Fruit fly (Drosophila melanogaster): ENCODE results near the gene IntS11.
A peak's percentile ranks its signal among the peaks of the same experiment; 100 is the strongest.

IntS11 gene

dm6 chr3R:29772795-29773331, 27.7 kb downstream of the IntS11 start (continued):
- TF ChIP-seq MTF-1 (GFP tag; optimal IDR thresholded peaks at IDR 0.05; ENCODE audit: borderline replicate concordance) (no peak), kni (GFP tag; optimal IDR thresholded peaks at IDR 0.05) (peak; percentile 82), CG33213 (GFP tag; optimal IDR thresholded peaks at IDR 0.05) (no peak), CG42726 (GFP tag; IDR thresholded peaks at IDR 0.05; ENCODE audit: partially characterized antibody) (peak; percentile 57), amos (GFP tag; IDR thresholded peaks at IDR 0.05; ENCODE audit: partially characterized antibody) (peak; percentile 29; the same call in 1 of the 2 replicates), Spps (tag; optimal IDR thresholded peaks at IDR 0.05) (no peak), CG6813 (GFP tag; optimal IDR thresholded peaks at IDR 0.05) (no peak), eyg (GFP tag; optimal IDR thresholded peaks at IDR 0.05) (no peak), onecut (GFP tag; IDR thresholded peaks at IDR 0.05) (no peak), psq (GFP tag; optimal IDR thresholded peaks at IDR 0.05) (peak; percentile 76), btn (GFP tag; optimal IDR thresholded peaks at IDR 0.05) (no peak), inv (GFP tag; IDR thresholded peaks at IDR 0.05; ENCODE audit: partially characterized antibody) (no peak; the same call in 1 of the 2 replicates), NFAT (GFP tag; IDR thresholded peaks at IDR 0.05) (peak; percentile 72), grau (tag; optimal IDR thresholded peaks at IDR 0.05) (no peak), Ssrp (tag; optimal IDR thresholded peaks at IDR 0.05) (no peak), CG16779 (GFP tag; IDR thresholded peaks at IDR 0.05) (0 out of 2 replicates have a peak, but pooled peaks have one; percentile 61), ro (GFP tag; IDR thresholded peaks at IDR 0.05) (no peak), CG10209 (GFP tag; optimal IDR thresholded peaks at IDR 0.05) (peak; percentile 6), sd (tag; optimal IDR thresholded peaks at IDR 0.05) (peak; percentile 94), dpn (GFP tag; optimal IDR thresholded peaks at IDR 0.05) (no peak), CG30020 (tag; optimal IDR thresholded peaks at IDR 0.05) (no peak), CG8478 (optimal IDR thresholded peaks at IDR 0.05) (peak; percentile 96), CG8924 (tag; optimal IDR thresholded peaks at IDR 0.05) (peak; percentile 15), Meics (GFP tag; optimal IDR thresholded peaks at IDR 0.05) (no peak), Atf6 (GFP tag; IDR thresholded peaks at IDR 0.05) (peak; percentile 69), trh (GFP tag; optimal IDR thresholded peaks at IDR 0.05) (no peak), MESR4 (GFP tag; optimal IDR thresholded peaks at IDR 0.05) (no peak), da (GFP tag; optimal IDR thresholded peaks at IDR 0.05) (no peak), hkb (optimal IDR thresholded peaks at IDR 0.05) (no peak), hkb (GFP tag; IDR thresholded peaks at IDR 0.05) (peak; percentile 44; the same call in 1 of the 2 replicates), CG7556 (GFP tag; optimal IDR thresholded peaks at IDR 0.05) (no peak), pan (optimal IDR thresholded peaks at IDR 0.05) (no peak), pan (GFP tag; optimal IDR thresholded peaks at IDR 0.05 in 1 of 2, IDR thresholded peaks at IDR 0.05 in 1 of 2) (peak in 1 of 2 experiments; percentile 45), Hr39 (optimal IDR thresholded peaks at IDR 0.05) (no peak), corto (GFP tag; optimal IDR thresholded peaks at IDR 0.05) (no peak), CG4404 (GFP tag; IDR thresholded peaks at IDR 0.05) (no peak), BEAF-32 (GFP tag; optimal IDR thresholded peaks at IDR 0.05) (no peak), CG2875 (GFP tag; optimal IDR thresholded peaks at IDR 0.05) (no peak), Bteb2 (GFP tag; optimal IDR thresholded peaks at IDR 0.05) (no peak), CG15601 (tag; optimal IDR thresholded peaks at IDR 0.05) (peak; percentile 16), E2f1 (GFP tag; IDR thresholded peaks at IDR 0.05) (no peak), CG4282 (GFP tag; optimal IDR thresholded peaks at IDR 0.05) (no peak), Dek (tag; optimal IDR thresholded peaks at IDR 0.05) (no peak), run (tag; optimal IDR thresholded peaks at IDR 0.05) (no peak), ind (GFP tag; optimal IDR thresholded peaks at IDR 0.05) (no peak), CG12219 (GFP tag; optimal IDR thresholded peaks at IDR 0.05) (peak; percentile 15), lbe (GFP tag; optimal IDR thresholded peaks at IDR 0.05) (no peak), CG12942 (GFP tag; optimal IDR thresholded peaks at IDR 0.05) (no peak), Sin3A (optimal IDR thresholded peaks at IDR 0.05) (no peak), gsb-n (tag; optimal IDR thresholded peaks at IDR 0.05) (no peak), ac (GFP tag; optimal IDR thresholded peaks at IDR 0.05) (no peak), disco-r (GFP tag; optimal IDR thresholded peaks at IDR 0.05) (no peak)

All from whole organism, embryonic.